1 fruit fly cellular context compared by ENCODE assay signal in genomic region chrX:21323933-21324688, dm6.
A peak's percentile ranks its signal among the peaks of the same experiment; 100 is the strongest.
TF ChIP-seq lines count a peak whose summit lies in the region.

Gene Dd (minus strand): TSS chrX:21324009.
Gene CG1486 (plus strand): TSS chrX:21324046.

TF ChIP-seq in whole organism, embryonic, 481 proteins besides CTCF, POLR2A, EP300 and RAD21 (continued from another document and continues in another):
- TF ChIP-seq Opbp (GFP tag; IDR thresholded peaks at IDR 0.05; lab: Robert Waterston, UW; ENCODE audit: partially characterized antibody) (peak; percentile 84), rib (GFP tag; IDR thresholded peaks at IDR 0.05; lab: Robert Waterston, UW) (no peak), gro (GFP tag; optimal IDR thresholded peaks at IDR 0.05; lab: Kevin White, UChicago) (no peak), CG12942 (GFP tag; optimal IDR thresholded peaks at IDR 0.05; lab: Kevin White, UChicago) (no peak), CoRest (tag; optimal IDR thresholded peaks at IDR 0.05; lab: Kevin White, UChicago) (peak; percentile 37), sc (optimal IDR thresholded peaks at IDR 0.05; lab: Kevin White, UChicago) (no peak), sc (GFP tag; optimal IDR thresholded peaks at IDR 0.05; lab: Kevin White, UChicago) (no peak), PHDP (tag; optimal IDR thresholded peaks at IDR 0.05; lab: Kevin White, UChicago) (no peak), nau (GFP tag; optimal IDR thresholded peaks at IDR 0.05; lab: Kevin White, UChicago) (no peak), Aef1 (GFP tag; IDR thresholded peaks at IDR 0.05; lab: Robert Waterston, UW) (no peak), bcd (GFP tag; optimal IDR thresholded peaks at IDR 0.05; lab: Kevin White, UChicago) (no peak), fd64A (GFP tag; optimal IDR thresholded peaks at IDR 0.05; lab: Kevin White, UChicago) (no peak), CG6254 (GFP tag; optimal IDR thresholded peaks at IDR 0.05; lab: Kevin White, UChicago) (no peak), Hr78 (GFP tag; optimal IDR thresholded peaks at IDR 0.05; lab: Kevin White, UChicago) (no peak), CG4730 (GFP tag; IDR thresholded peaks at IDR 0.05; lab: Robert Waterston, UW) (no peak), nom (GFP tag; optimal IDR thresholded peaks at IDR 0.05; lab: Kevin White, UChicago) (peak; percentile 21), pan (optimal IDR thresholded peaks at IDR 0.05; lab: Kevin White, UChicago) (no peak), pan (GFP tag; optimal IDR thresholded peaks at IDR 0.05 in 1 of 2, IDR thresholded peaks at IDR 0.05 in 1 of 2) (peak in 1 of 2 experiments; percentile 21), H15 (GFP tag; IDR thresholded peaks at IDR 0.05; lab: Robert Waterston, UW) (no peak), tx (GFP tag; optimal IDR thresholded peaks at IDR 0.05; lab: Kevin White, UChicago) (no peak), schlank (tag; optimal IDR thresholded peaks at IDR 0.05; lab: Kevin White, UChicago) (no peak), B-H2 (GFP tag; optimal IDR thresholded peaks at IDR 0.05; lab: Kevin White, UChicago) (no peak), abd-A (tag; optimal IDR thresholded peaks at IDR 0.05; lab: Kevin White, UChicago) (no peak), CG7786 (GFP tag; optimal IDR thresholded peaks at IDR 0.05; lab: Kevin White, UChicago) (no peak), ac (GFP tag; optimal IDR thresholded peaks at IDR 0.05; lab: Kevin White, UChicago) (no peak), CG6683 (GFP tag; optimal IDR thresholded peaks at IDR 0.05; lab: Kevin White, UChicago) (no peak), CG10654 (GFP tag; optimal IDR thresholded peaks at IDR 0.05; lab: Kevin White, UChicago) (no peak), CG15514 (GFP tag; optimal IDR thresholded peaks at IDR 0.05; lab: Kevin White, UChicago) (peak; percentile 63), CG12219 (GFP tag; optimal IDR thresholded peaks at IDR 0.05; lab: Kevin White, UChicago) (no peak), chn (GFP tag; optimal IDR thresholded peaks at IDR 0.05; lab: Kevin White, UChicago) (peak; percentile 37), CG9727 (GFP tag; optimal IDR thresholded peaks at IDR 0.05; lab: Kevin White, UChicago) (no peak), HLH3B (GFP tag; IDR thresholded peaks at IDR 0.05; lab: Robert Waterston, UW) (no peak), CG8290 (GFP tag; optimal IDR thresholded peaks at IDR 0.05; lab: Kevin White, UChicago) (no peak), CG8290 (tag; optimal IDR thresholded peaks at IDR 0.05; lab: Kevin White, UChicago) (no peak), sisA (GFP tag; IDR thresholded peaks at IDR 0.05; lab: Robert Waterston, UW) (no peak), stc (GFP tag; IDR thresholded peaks at IDR 0.05; lab: Robert Waterston, UW) (no peak), Awh (GFP tag; IDR thresholded peaks at IDR 0.05; lab: Robert Waterston, UW) (no peak), fd96Cb (tag; optimal IDR thresholded peaks at IDR 0.05; lab: Kevin White, UChicago) (no peak), CG31224 (GFP tag; IDR thresholded peaks at IDR 0.05; lab: Robert Waterston, UW) (no peak), Lpt (GFP tag; optimal IDR thresholded peaks at IDR 0.05; lab: Kevin White, UChicago) (no peak), hth (optimal IDR thresholded peaks at IDR 0.05; lab: Kevin White, UChicago) (no peak), mam (GFP tag; optimal IDR thresholded peaks at IDR 0.05; lab: Kevin White, UChicago) (no peak), lab (GFP tag; optimal IDR thresholded peaks at IDR 0.05; lab: Kevin White, UChicago) (no peak), ssp (GFP tag; IDR thresholded peaks at IDR 0.05; lab: Robert Waterston, UW) (0 out of 2 replicates have a peak, but pooled peaks have one; percentile 35), ems (GFP tag; optimal IDR thresholded peaks at IDR 0.05; lab: Kevin White, UChicago) (no peak), Tbp (GFP tag; optimal IDR thresholded peaks at IDR 0.05; lab: Kevin White, UChicago) (no peak), CG32532 (GFP tag; IDR thresholded peaks at IDR 0.05; lab: Robert Waterston, UW) (no peak), cwo (GFP tag; optimal IDR thresholded peaks at IDR 0.05; lab: Kevin White, UChicago) (no peak), gcm (GFP tag; optimal IDR thresholded peaks at IDR 0.05; lab: Kevin White, UChicago) (no peak), seq (GFP tag; IDR thresholded peaks at IDR 0.05; lab: Robert Waterston, UW) (no peak), Jarid2 (GFP tag; optimal IDR thresholded peaks at IDR 0.05; lab: Kevin White, UChicago) (no peak), Dref (GFP tag; IDR thresholded peaks at IDR 0.05; lab: Robert Waterston, UW) (peak; percentile 74), pzg (GFP tag; optimal IDR thresholded peaks at IDR 0.05; lab: Kevin White, UChicago) (peak; percentile 93), Hey (tag; optimal IDR thresholded peaks at IDR 0.05; lab: Kevin White, UChicago) (no peak), fd3F (GFP tag; optimal IDR thresholded peaks at IDR 0.05; lab: Kevin White, UChicago) (no peak), en (GFP tag; optimal IDR thresholded peaks at IDR 0.05; lab: Kevin White, UChicago) (no peak), CG5245 (GFP tag; optimal IDR thresholded peaks at IDR 0.05; lab: Kevin White, UChicago) (no peak), unpg (GFP tag; optimal IDR thresholded peaks at IDR 0.05; lab: Kevin White, UChicago) (no peak), CG8281 (tag; optimal IDR thresholded peaks at IDR 0.05; lab: Kevin White, UChicago) (no peak), Six4 (GFP tag; optimal IDR thresholded peaks at IDR 0.05; lab: Kevin White, UChicago) (no peak), CG15269 (tag; optimal IDR thresholded peaks at IDR 0.05; lab: Kevin White, UChicago) (no peak), gsb-n (tag; optimal IDR thresholded peaks at IDR 0.05; lab: Kevin White, UChicago) (no peak), CG16863 (GFP tag; optimal IDR thresholded peaks at IDR 0.05; lab: Kevin White, UChicago) (peak; percentile 49), da (GFP tag; optimal IDR thresholded peaks at IDR 0.05; lab: Kevin White, UChicago) (no peak), Hmx (GFP tag; optimal IDR thresholded peaks at IDR 0.05; lab: Kevin White, UChicago) (no peak), lbe (GFP tag; optimal IDR thresholded peaks at IDR 0.05; lab: Kevin White, UChicago) (no peak), CG12744 (GFP tag; optimal IDR thresholded peaks at IDR 0.05; lab: Kevin White, UChicago) (no peak), inv (GFP tag; IDR thresholded peaks at IDR 0.05; lab: Robert Waterston, UW; ENCODE audit: partially characterized antibody) (peak; percentile 89), Abd-B (GFP tag; optimal IDR thresholded peaks at IDR 0.05; lab: Kevin White, UChicago) (peak; percentile 26), CG16815 (GFP tag; optimal IDR thresholded peaks at IDR 0.05; lab: Kevin White, UChicago) (no peak), ab (GFP tag; optimal IDR thresholded peaks at IDR 0.05; lab: Kevin White, UChicago) (no peak), crc (GFP tag; optimal IDR thresholded peaks at IDR 0.05; lab: Kevin White, UChicago) (no peak), exex (tag; optimal IDR thresholded peaks at IDR 0.05; lab: Kevin White, UChicago) (no peak), CG4424 (GFP tag; optimal IDR thresholded peaks at IDR 0.05; lab: Kevin White, UChicago) (peak; percentile 3), Ets97D (GFP tag; optimal IDR thresholded peaks at IDR 0.05; lab: Kevin White, UChicago) (peak; percentile 81), CG18599 (GFP tag; optimal IDR thresholded peaks at IDR 0.05; lab: Kevin White, UChicago) (no peak), lilli (GFP tag; optimal IDR thresholded peaks at IDR 0.05; lab: Kevin White, UChicago) (no peak), az2 (GFP tag; optimal IDR thresholded peaks at IDR 0.05; lab: Kevin White, UChicago) (no peak), CG10462 (GFP tag; optimal IDR thresholded peaks at IDR 0.05; lab: Kevin White, UChicago) (no peak), scrt (GFP tag; optimal IDR thresholded peaks at IDR 0.05; lab: Kevin White, UChicago) (no peak), Neu2 (GFP tag; optimal IDR thresholded peaks at IDR 0.05; lab: Kevin White, UChicago; ENCODE audit: borderline replicate concordance) (no peak), CG4404 (GFP tag; IDR thresholded peaks at IDR 0.05; lab: Robert Waterston, UW) (no peak), CG6854 (GFP tag; optimal IDR thresholded peaks at IDR 0.05; lab: Kevin White, UChicago) (no peak), crp (GFP tag; optimal IDR thresholded peaks at IDR 0.05; lab: Kevin White, UChicago) (peak in 1 of 2 experiments; percentile 14), Mrtf (GFP tag; IDR thresholded peaks at IDR 0.05; lab: Robert Waterston, UW) (no peak), eve (GFP tag; optimal IDR thresholded peaks at IDR 0.05; lab: Kevin White, UChicago) (no peak), Mad (GFP tag; optimal IDR thresholded peaks at IDR 0.05; lab: Kevin White, UChicago) (no peak), Elba2 (GFP tag; optimal IDR thresholded peaks at IDR 0.05; lab: Kevin White, UChicago) (peak; percentile 21), mld (GFP tag; IDR thresholded peaks at IDR 0.05; lab: Robert Waterston, UW; ENCODE audit: partially characterized antibody) (peak; percentile 78; the same call in 2 of the 3 replicates), CG15601 (tag; optimal IDR thresholded peaks at IDR 0.05; lab: Kevin White, UChicago) (no peak), odd (GFP tag; optimal IDR thresholded peaks at IDR 0.05; lab: Kevin White, UChicago) (no peak), CG7928 (GFP tag; optimal IDR thresholded peaks at IDR 0.05; lab: Kevin White, UChicago) (no peak), vvl (GFP tag; IDR thresholded peaks at IDR 0.05; lab: Robert Waterston, UW) (no peak), CG16813 (GFP tag; IDR thresholded peaks at IDR 0.05; lab: Robert Waterston, UW; ENCODE audit: partially characterized antibody) (peak; percentile 92), CG4617 (GFP tag; optimal IDR thresholded peaks at IDR 0.05; lab: Kevin White, UChicago; ENCODE audit: borderline replicate concordance) (peak; percentile 79), CG9932 (GFP tag; IDR thresholded peaks at IDR 0.05; lab: Robert Waterston, UW) (0 out of 2 replicates have a peak, but pooled peaks have one; percentile 31), toy (GFP tag; IDR thresholded peaks at IDR 0.05; lab: Robert Waterston, UW) (no peak), Nf-YA (GFP tag; IDR thresholded peaks at IDR 0.05; lab: Robert Waterston, UW) (no peak), CG18764 (GFP tag; optimal IDR thresholded peaks at IDR 0.05; lab: Kevin White, UChicago) (no peak), HmgD (GFP tag; optimal IDR thresholded peaks at IDR 0.05; lab: Kevin White, UChicago) (peak; percentile 13), BEAF-32 (GFP tag; optimal IDR thresholded peaks at IDR 0.05; lab: Kevin White, UChicago) (peak; percentile 98), Sox100B (GFP tag; optimal IDR thresholded peaks at IDR 0.05; lab: Kevin White, UChicago) (no peak), Oli (tag; optimal IDR thresholded peaks at IDR 0.05; lab: Kevin White, UChicago) (no peak), kni (GFP tag; optimal IDR thresholded peaks at IDR 0.05; lab: Kevin White, UChicago) (no peak), CG12299 (tag; optimal IDR thresholded peaks at IDR 0.05; lab: Kevin White, UChicago) (no peak), pnt (GFP tag; optimal IDR thresholded peaks at IDR 0.05; lab: Kevin White, UChicago) (peak; percentile 9), CG14965 (GFP tag; optimal IDR thresholded peaks at IDR 0.05; lab: Kevin White, UChicago; ENCODE audit: borderline replicate concordance) (no peak), CkIIα-i1 (GFP tag; IDR thresholded peaks at IDR 0.05; lab: Robert Waterston, UW) (no peak), usp (GFP tag; optimal IDR thresholded peaks at IDR 0.05; lab: Kevin White, UChicago) (no peak), CrebB (tag; optimal IDR thresholded peaks at IDR 0.05; lab: Kevin White, UChicago) (no peak), CG18476 (GFP tag; optimal IDR thresholded peaks at IDR 0.05; lab: Kevin White, UChicago) (no peak), CG8924 (tag; optimal IDR thresholded peaks at IDR 0.05; lab: Kevin White, UChicago) (peak; percentile 82), zfh2 (GFP tag; optimal IDR thresholded peaks at IDR 0.05; lab: Kevin White, UChicago) (no peak), ato (GFP tag; IDR thresholded peaks at IDR 0.05; lab: Robert Waterston, UW; ENCODE audit: partially characterized antibody) (peak; percentile 70), Adf1 (GFP tag; IDR thresholded peaks at IDR 0.05; lab: Robert Waterston, UW) (no peak), CG6654 (GFP tag; optimal IDR thresholded peaks at IDR 0.05; lab: Kevin White, UChicago) (no peak), pho (GFP tag; optimal IDR thresholded peaks at IDR 0.05; lab: Kevin White, UChicago) (peak; percentile 11), ftz-f1 (GFP tag; optimal IDR thresholded peaks at IDR 0.05; lab: Kevin White, UChicago) (no peak), CG12104 (GFP tag; optimal IDR thresholded peaks at IDR 0.05; lab: Kevin White, UChicago) (peak; percentile 15), nerfin-1 (tag; optimal IDR thresholded peaks at IDR 0.05; lab: Kevin White, UChicago) (peak; percentile 82), CG10274 (GFP tag; optimal IDR thresholded peaks at IDR 0.05; lab: Kevin White, UChicago) (no peak), lov (optimal IDR thresholded peaks at IDR 0.05; lab: Kevin White, UChicago) (no peak), lov (GFP tag; IDR thresholded peaks at IDR 0.05; lab: Robert Waterston, UW) (no peak), bbx (GFP tag; IDR thresholded peaks at IDR 0.05; lab: Robert Waterston, UW; ENCODE audit: partially characterized antibody) (peak; percentile 89), CG2199 (GFP tag; IDR thresholded peaks at IDR 0.05; lab: Robert Waterston, UW) (no peak), Rfx (GFP tag; IDR thresholded peaks at IDR 0.05; lab: Robert Waterston, UW) (no peak), NfI (GFP tag; optimal IDR thresholded peaks at IDR 0.05; lab: Kevin White, UChicago) (no peak), CG12769 (tag; optimal IDR thresholded peaks at IDR 0.05; lab: Kevin White, UChicago) (no peak), CG13624 (GFP tag; optimal IDR thresholded peaks at IDR 0.05; lab: Kevin White, UChicago) (peak; percentile 19), nerfin-2 (GFP tag; IDR thresholded peaks at IDR 0.05; lab: Robert Waterston, UW; ENCODE audit: partially characterized antibody) (peak; percentile 84), CG31365 (tag; optimal IDR thresholded peaks at IDR 0.05; lab: Kevin White, UChicago) (no peak), oc (tag; optimal IDR thresholded peaks at IDR 0.05; lab: Kevin White, UChicago) (no peak), sug (tag; optimal IDR thresholded peaks at IDR 0.05; lab: Kevin White, UChicago) (peak; percentile 18), CG34376 (GFP tag; optimal IDR thresholded peaks at IDR 0.05; lab: Kevin White, UChicago) (no peak), CG9215 (GFP tag; IDR thresholded peaks at IDR 0.05; lab: Robert Waterston, UW) (no peak), CG30431 (GFP tag; optimal IDR thresholded peaks at IDR 0.05; lab: Kevin White, UChicago) (no peak), hb (GFP tag; IDR thresholded peaks at IDR 0.05; lab: Robert Waterston, UW; ENCODE audit: partially characterized antibody) (peak; percentile 90)
